Fruit fly (Drosophila melanogaster) whole organism, wandering third instar larva: Measurements from ENCODE around the gene CG14662.

Source experiments
- CG32264 ChIP-seq: fragments of 200-800 bp; sonication (Bioruptor generic); optimal IDR thresholded peaks from 2 replicates; lab custom pipeline; 2016; ENCODE audit warnings: missing biosample characterization, missing genetic modification characterization
- Hr78 ChIP-seq: fragments of >200 bp; optimal IDR thresholded peaks from 2 replicates; lab custom pipeline; 2017; ENCODE audit warnings: missing biosample characterization, missing genetic modification characterization
- Sp1 ChIP-seq: fragments of 200-800 bp; sonication (Bioruptor generic); optimal IDR thresholded peaks from 3 replicates; lab custom pipeline; 2019; ENCODE audit warnings: missing biosample characterization, mild to moderate bottlenecking, missing genetic modification characterization, moderate library complexity
- Vsx2 ChIP-seq: fragments of 200-300, 225-300 bp; sonication (Bioruptor generic); optimal IDR thresholded peaks from 2 replicates; lab custom pipeline; 2018; ENCODE audit warnings: missing biosample characterization, missing genetic modification characterization; ENCODE audit not compliant: partially characterized antibody
- br ChIP-seq: fragments of 200-800 bp; sonication (Bioruptor generic); optimal IDR thresholded peaks from 2 replicates; lab custom pipeline; 2016; ENCODE audit warnings: missing biosample characterization, missing genetic modification characterization
- dmrt93B ChIP-seq: fragments of 200-800 bp; sonication (Bioruptor generic); optimal IDR thresholded peaks from 2 replicates; lab custom pipeline; 2018; ENCODE audit warnings: missing biosample characterization, mild to moderate bottlenecking, missing genetic modification characterization
- fru ChIP-seq: fragments of 200-800 bp; sonication (Bioruptor generic); optimal IDR thresholded peaks from 3 replicates; lab custom pipeline; 2016; ENCODE audit warnings: missing biosample characterization, mild to moderate bottlenecking, missing genetic modification characterization
- lola ChIP-seq: fragments of >200 bp; optimal IDR thresholded peaks from 2 replicates; lab custom pipeline; 2017; ENCODE audit warnings: missing biosample characterization, missing genetic modification characterization
- pan ChIP-seq: fragments of >200 bp; optimal IDR thresholded peaks from 2 replicates; lab custom pipeline; 2017
- psq ChIP-seq: fragments of 200-800 bp; sonication (Bioruptor generic); optimal IDR thresholded peaks from 3 replicates; lab custom pipeline; 2017; ENCODE audit warnings: missing biosample characterization, mild to moderate bottlenecking, missing genetic modification characterization, moderate library complexity
- usp ChIP-seq: fragments of >200 bp; optimal IDR thresholded peaks from 2 replicates; lab custom pipeline; 2017; ENCODE audit warnings: missing biosample characterization, missing genetic modification characterization

DNA sequence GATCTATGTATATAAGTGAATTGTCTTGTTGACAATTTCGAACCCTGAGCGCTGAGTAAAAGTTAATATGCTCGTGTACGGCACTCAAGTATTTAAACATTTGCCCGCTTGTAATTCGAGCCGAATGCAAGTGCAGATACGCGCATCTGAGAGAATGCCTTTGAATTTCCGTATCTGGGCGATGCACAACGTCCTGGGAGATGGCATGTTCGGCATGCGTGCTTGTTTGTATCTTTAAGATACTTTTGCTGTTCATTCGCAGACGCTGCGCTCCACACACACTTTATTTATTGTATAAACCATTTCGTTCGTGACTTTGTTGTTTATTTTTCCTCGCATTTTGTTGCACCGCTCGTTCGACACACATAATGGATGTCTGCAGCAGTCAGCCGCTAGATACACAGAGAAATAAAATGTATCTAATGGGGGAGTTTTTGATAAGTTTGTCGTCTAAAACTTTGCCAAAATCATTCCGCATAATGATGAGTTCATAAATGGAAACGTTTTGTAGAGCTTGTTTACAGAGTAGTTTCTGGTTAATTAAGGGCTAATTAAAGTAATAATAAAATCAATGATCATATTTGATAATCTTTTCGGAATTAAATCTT lies 10.2 kb downstream of the CG14662 start:
- no peak for TF ChIP-seq usp
- no peak for TF ChIP-seq pan
- TF ChIP-seq Sp1, result no peak
- peak; percentile 10 for TF ChIP-seq fru
- no peak for TF ChIP-seq Vsx2 (GFP tag; lab: Kevin White, UChicago)
- no peak for TF ChIP-seq Hr78
- TF ChIP-seq br, result no peak
- TF ChIP-seq dmrt93B (GFP tag; lab: Kevin White, UChicago), result no peak
- TF ChIP-seq lola (GFP tag; lab: Kevin White, UChicago), result no peak
- no peak for TF ChIP-seq psq (GFP tag; lab: Kevin White, UChicago)
- TF ChIP-seq CG32264 (GFP tag; lab: Kevin White, UChicago), result no peak
